Fruit fly (Drosophila melanogaster) whole organism, wandering third instar larva: ENCODE data around the gene mRpS21.

Experiments
- CG32264 ChIP-seq: fragments of 200-800 bp; sonication (Bioruptor generic); optimal IDR thresholded peaks from 2 replicates; lab custom pipeline; 2016; ENCODE audit warnings: missing biosample characterization, missing genetic modification characterization
- CG9705 ChIP-seq: fragments of 200-800 bp; sonication (Bioruptor generic); optimal IDR thresholded peaks from 2 replicates; lab custom pipeline; 2018; ENCODE audit warnings: missing biosample characterization, mild to moderate bottlenecking, missing genetic modification characterization
- CrebA ChIP-seq: fragments of 200-800 bp; sonication (Bioruptor generic); optimal IDR thresholded peaks from 2 replicates; lab custom pipeline; 2016; ENCODE audit warnings: missing biosample characterization, mild to moderate bottlenecking, missing genetic modification characterization, borderline replicate concordance
- Dfd ChIP-seq: fragments of >200 bp; optimal IDR thresholded peaks from 2 replicates; lab custom pipeline; 2017; ENCODE audit warnings: missing biosample characterization, missing genetic modification characterization
- Dif ChIP-seq: fragments of 200-275, 200-300 bp; sonication (Bioruptor generic); optimal IDR thresholded peaks from 2 replicates; lab custom pipeline; 2018; ENCODE audit warnings: missing biosample characterization, missing genetic modification characterization; ENCODE audit not compliant: partially characterized antibody
- GATAd ChIP-seq: sonication (Bioruptor generic); optimal IDR thresholded peaks from 2 replicates; lab custom pipeline; 2016; ENCODE audit warnings: missing biosample characterization, missing genetic modification characterization
- HLH106 ChIP-seq: fragments of 200-800 bp; optimal IDR thresholded peaks from 3 replicates; lab custom pipeline; 2019; ENCODE audit warnings: missing biosample characterization, mild to moderate bottlenecking, missing genetic modification characterization, moderate library complexity
- Hnf4 ChIP-seq: fragments of 200-800 bp; sonication (Bioruptor generic); optimal IDR thresholded peaks from 2 replicates; lab custom pipeline; 2016; ENCODE audit warnings: missing biosample characterization, mild to moderate bottlenecking, missing genetic modification characterization
- Hr78 ChIP-seq: fragments of >200 bp; optimal IDR thresholded peaks from 2 replicates; lab custom pipeline; 2017; ENCODE audit warnings: missing biosample characterization, missing genetic modification characterization
- Hr83 ChIP-seq: fragments of 200-300 bp; sonication (Bioruptor generic); optimal IDR thresholded peaks from 2 replicates; lab custom pipeline; 2016; ENCODE audit warnings: missing biosample characterization, mild to moderate bottlenecking, missing genetic modification characterization, moderate library complexity; ENCODE audit not compliant: poor library complexity, severe bottlenecking
- Jra ChIP-seq: sonication (Bioruptor generic); optimal IDR thresholded peaks from 2 replicates; lab custom pipeline; 2016; ENCODE audit warnings: missing biosample characterization, missing genetic modification characterization
- Mio ChIP-seq: sonication (Bioruptor generic); optimal IDR thresholded peaks from 2 replicates; lab custom pipeline; 2016; ENCODE audit warnings: missing biosample characterization, missing genetic modification characterization
- Myc ChIP-seq: fragments of >200 bp; optimal IDR thresholded peaks from 2 replicates; lab custom pipeline; 2017
- N ChIP-seq: fragments of >200 bp; optimal IDR thresholded peaks from 2 replicates; lab custom pipeline; 2018; ENCODE audit warnings: missing biosample characterization, missing external identifiers, missing genetic modification characterization
- OdsH ChIP-seq: fragments of 200-800 bp; sonication (Bioruptor generic); optimal IDR thresholded peaks from 2 replicates; lab custom pipeline; 2016; ENCODE audit warnings: missing biosample characterization, mild to moderate bottlenecking, missing genetic modification characterization
- Rel ChIP-seq, 2 experiments: fragments of 200-800 bp; sonication (Bioruptor generic) in 1 of 2; optimal IDR thresholded peaks; 2 replicates in 1 of 2; 3 replicates in 1 of 2; lab custom pipeline; 2016 to 2019; ENCODE audit warnings: mild to moderate bottlenecking in 2 of 2, missing biosample characterization in 2 of 2, missing genetic modification characterization in 2 of 2, moderate library complexity in 1 of 2
- Sp1 ChIP-seq: fragments of 200-800 bp; sonication (Bioruptor generic); optimal IDR thresholded peaks from 3 replicates; lab custom pipeline; 2019; ENCODE audit warnings: missing biosample characterization, mild to moderate bottlenecking, missing genetic modification characterization, moderate library complexity
- Vsx2 ChIP-seq: fragments of 200-300, 225-300 bp; sonication (Bioruptor generic); optimal IDR thresholded peaks from 2 replicates; lab custom pipeline; 2018; ENCODE audit warnings: missing biosample characterization, missing genetic modification characterization; ENCODE audit not compliant: partially characterized antibody
- br ChIP-seq: fragments of 200-800 bp; sonication (Bioruptor generic); optimal IDR thresholded peaks from 2 replicates; lab custom pipeline; 2016; ENCODE audit warnings: missing biosample characterization, missing genetic modification characterization
- brk ChIP-seq: fragments of 200-800 bp; sonication (Bioruptor generic); optimal IDR thresholded peaks from 2 replicates; lab custom pipeline; 2016; ENCODE audit warnings: missing biosample characterization, mild to moderate bottlenecking, missing genetic modification characterization
- dmrt93B ChIP-seq: fragments of 200-800 bp; sonication (Bioruptor generic); optimal IDR thresholded peaks from 2 replicates; lab custom pipeline; 2018; ENCODE audit warnings: missing biosample characterization, mild to moderate bottlenecking, missing genetic modification characterization
- ey ChIP-seq: fragments of 200-800 bp; sonication (Bioruptor generic); optimal IDR thresholded peaks from 2 replicates; lab custom pipeline; 2016; ENCODE audit warnings: missing biosample characterization, missing genetic modification characterization
- foxo ChIP-seq, 2 experiments: fragments of 200-800 bp; sonication (Bioruptor generic); optimal IDR thresholded peaks; 2 replicates in 1 of 2; 3 replicates in 1 of 2; lab custom pipeline; 2016 to 2017; ENCODE audit warnings: missing biosample characterization in 2 of 2, missing genetic modification characterization in 2 of 2
- fru ChIP-seq: fragments of 200-800 bp; sonication (Bioruptor generic); optimal IDR thresholded peaks from 3 replicates; lab custom pipeline; 2016; ENCODE audit warnings: missing biosample characterization, mild to moderate bottlenecking, missing genetic modification characterization
- h ChIP-seq: fragments of 200-800 bp; sonication (Bioruptor generic); optimal IDR thresholded peaks from 3 replicates; lab custom pipeline; 2016; ENCODE audit warnings: missing biosample characterization, mild to moderate bottlenecking, missing genetic modification characterization
- jim ChIP-seq: fragments of 175-275, 200-325 bp; sonication (Bioruptor generic); optimal IDR thresholded peaks from 2 replicates; lab custom pipeline; 2016; ENCODE audit warnings: missing biosample characterization, mild to moderate bottlenecking, missing genetic modification characterization
- lola ChIP-seq: fragments of >200 bp; optimal IDR thresholded peaks from 2 replicates; lab custom pipeline; 2017; ENCODE audit warnings: missing biosample characterization, missing genetic modification characterization
- pan ChIP-seq: fragments of >200 bp; optimal IDR thresholded peaks from 2 replicates; lab custom pipeline; 2017
- psq ChIP-seq: fragments of 200-800 bp; sonication (Bioruptor generic); optimal IDR thresholded peaks from 3 replicates; lab custom pipeline; 2017; ENCODE audit warnings: missing biosample characterization, mild to moderate bottlenecking, missing genetic modification characterization, moderate library complexity
- rgr ChIP-seq: fragments of 200-800 bp; sonication (Bioruptor generic); optimal IDR thresholded peaks from 3 replicates; lab custom pipeline; 2016; ENCODE audit warnings: missing biosample characterization, mild to moderate bottlenecking, missing genetic modification characterization
- sage ChIP-seq: fragments of 200-800 bp; sonication (Bioruptor generic); optimal IDR thresholded peaks from 2 replicates; lab custom pipeline; 2016; ENCODE audit warnings: missing biosample characterization, mild to moderate bottlenecking, missing genetic modification characterization
- tai ChIP-seq: sonication (Bioruptor generic); optimal IDR thresholded peaks from 2 replicates; lab custom pipeline; 2016; ENCODE audit warnings: missing biosample characterization, missing genetic modification characterization
- usp ChIP-seq: fragments of >200 bp; optimal IDR thresholded peaks from 2 replicates; lab custom pipeline; 2017; ENCODE audit warnings: missing biosample characterization, missing genetic modification characterization
- woc ChIP-seq: sonication (Bioruptor generic); optimal IDR thresholded peaks from 2 replicates; lab custom pipeline; 2016; ENCODE audit warnings: missing biosample characterization, mild to moderate bottlenecking, missing genetic modification characterization

mRpS21 gene

dm6 chr3R:13371840-13372680 lies 9.5 kb downstream of the mRpS21 start, which contains the start of the genes Lip3 and CG34309:
Lip3 (minus strand) TSS chr3R:13371904.
CG34309 (plus strand) TSS chr3R:13372630.
- TF ChIP-seq OdsH (GFP tag; lab: Kevin White, UChicago) (peak; percentile 81), HLH106 (tag; lab: Kevin White, UChicago) (peak; percentile 69), br (GFP tag; lab: Kevin White, UChicago) (peak; percentile 51), jim (GFP tag; lab: Kevin White, UChicago) (no peak), h (peak; percentile 82), Jra (GFP tag; lab: Kevin White, UChicago) (peak; percentile 52), sage (peak; percentile 24), rgr (GFP tag; lab: Kevin White, UChicago) (peak; percentile 82), tai (GFP tag; lab: Kevin White, UChicago) (peak; percentile 9), Hnf4 (GFP tag; lab: Kevin White, UChicago) (peak; percentile 67), Dif (GFP tag; lab: Kevin White, UChicago) (no peak), Dfd (GFP tag; lab: Kevin White, UChicago) (no peak), GATAd (no peak), CG32264 (GFP tag; lab: Kevin White, UChicago) (peak; percentile 1), ey (GFP tag; lab: Kevin White, UChicago) (peak; percentile 73), Rel (GFP tag; optimal IDR thresholded peaks at IDR 0.05; lab: Kevin White, UChicago) (peak; percentile 32), Rel (tag; optimal IDR thresholded peaks at IDR 0.05; lab: Kevin White, UChicago) (no peak), Mio (no peak), fru (peak; percentile 76), foxo (GFP tag; optimal IDR thresholded peaks at IDR 0.05; lab: Kevin White, UChicago) (peak in 1 of 2 experiments; percentile 65), CrebA (GFP tag; lab: Kevin White, UChicago) (peak; percentile 0), Myc (lab: Kevin White, UChicago) (no peak), brk (GFP tag; lab: Kevin White, UChicago) (peak; percentile 82), N (GFP tag; lab: Kevin White, UChicago) (no peak), Sp1 (GFP tag; lab: Kevin White, UChicago) (peak; percentile 88), dmrt93B (peak; percentile 60), psq (GFP tag; lab: Kevin White, UChicago) (peak; percentile 73), pan (no peak), woc (no peak)
- TF ChIP-seq, all 38 proteins: peak for 19

dm6 chr3R:13369348-13369747 lies 12.3 kb downstream of the mRpS21 start, which contains the start of gene CheA87a:
CheA87a (plus strand) TSS chr3R:13369648.
- no peak for TF ChIP-seq fru
- no peak for TF ChIP-seq N (GFP tag; lab: Kevin White, UChicago)
- TF ChIP-seq Mio: no peak
- TF ChIP-seq CG32264 (GFP tag; lab: Kevin White, UChicago): no peak
- TF ChIP-seq Dfd (GFP tag; lab: Kevin White, UChicago): no peak
- no peak for TF ChIP-seq usp (GFP tag; lab: Kevin White, UChicago)
- no peak for TF ChIP-seq ey (GFP tag; lab: Kevin White, UChicago)
- TF ChIP-seq Sp1 (GFP tag; lab: Kevin White, UChicago): no peak
- no peak for TF ChIP-seq Dif (GFP tag; lab: Kevin White, UChicago)
- no peak for TF ChIP-seq Hr83 (GFP tag; lab: Kevin White, UChicago)
- no peak for TF ChIP-seq GATAd
- TF ChIP-seq h: no peak
- TF ChIP-seq CG9705 (GFP tag; lab: Kevin White, UChicago): no peak
- TF ChIP-seq brk (GFP tag; lab: Kevin White, UChicago): no peak

- no peak for TF ChIP-seq Rel (GFP tag; optimal IDR thresholded peaks at IDR 0.05; lab: Kevin White, UChicago)
- no peak for TF ChIP-seq Rel (tag; optimal IDR thresholded peaks at IDR 0.05; lab: Kevin White, UChicago)
- TF ChIP-seq pan: no peak
- peak; percentile 82 for TF ChIP-seq fru
- peak; percentile 32 for TF ChIP-seq CG32264 (GFP tag; lab: Kevin White, UChicago)
- peak; percentile 85 for TF ChIP-seq tai (GFP tag; lab: Kevin White, UChicago)
- TF ChIP-seq Hr78: no peak
- TF ChIP-seq br (GFP tag; lab: Kevin White, UChicago): peak; percentile 69
- TF ChIP-seq h: peak; percentile 80
- TF ChIP-seq Sp1 (GFP tag; lab: Kevin White, UChicago): peak; percentile 79
- no peak for TF ChIP-seq lola (GFP tag; lab: Kevin White, UChicago)
- peak; percentile 80 for TF ChIP-seq Jra (GFP tag; lab: Kevin White, UChicago)
- TF ChIP-seq sage: peak; percentile 24
- peak; percentile 79 for TF ChIP-seq OdsH (GFP tag; lab: Kevin White, UChicago)
- no peak for TF ChIP-seq Vsx2 (GFP tag; lab: Kevin White, UChicago)
- no peak for TF ChIP-seq N (GFP tag; lab: Kevin White, UChicago)
- TF ChIP-seq rgr (GFP tag; lab: Kevin White, UChicago): peak; percentile 79
- TF ChIP-seq GATAd: peak; percentile 62
- TF ChIP-seq CG9705 (GFP tag; lab: Kevin White, UChicago): peak; percentile 64
- no peak for TF ChIP-seq Myc (lab: Kevin White, UChicago)
- no peak for TF ChIP-seq CrebA (GFP tag; lab: Kevin White, UChicago)
- TF ChIP-seq dmrt93B: peak; percentile 82
- TF ChIP-seq Dif (GFP tag; lab: Kevin White, UChicago): no peak
- peak; percentile 77 for TF ChIP-seq psq (GFP tag; lab: Kevin White, UChicago)
- no peak for TF ChIP-seq jim (GFP tag; lab: Kevin White, UChicago)
- TF ChIP-seq Hr83 (GFP tag; lab: Kevin White, UChicago): no peak
- TF ChIP-seq Hnf4 (GFP tag; lab: Kevin White, UChicago): peak; percentile 71
- TF ChIP-seq Dfd (GFP tag; lab: Kevin White, UChicago): no peak
- TF ChIP-seq ey (GFP tag; lab: Kevin White, UChicago): peak; percentile 78
- peak; percentile 77 for TF ChIP-seq HLH106 (tag; lab: Kevin White, UChicago)
- peak in 1 of 2 experiments; percentile 88 for TF ChIP-seq foxo (GFP tag; optimal IDR thresholded peaks at IDR 0.05; lab: Kevin White, UChicago)
Measured at dm6 chr3R:13366561-13367518, 14.8 kb downstream of the mRpS21 start, which contains the start of gene Elp6. Elp6 (minus strand) TSS chr3R:13366910.
